Fruit fly (Drosophila melanogaster) whole organism, embryonic: ENCODE results near the gene simj.
A peak's percentile ranks its signal among the peaks of the same experiment; 100 is the strongest.

Experiments
- Atf-2 ChIP-seq: fragments of 200-800 bp; sonication (Bioruptor generic); optimal IDR thresholded peaks from 2 replicates; lab custom pipeline; 2016; ENCODE audit warnings: missing biosample characterization, missing genetic modification characterization
- BtbVII ChIP-seq: fragments of 200-800 bp; sonication (Bioruptor generic); optimal IDR thresholded peaks from 3 replicates; lab custom pipeline; 2017; ENCODE audit warnings: missing biosample characterization, mild to moderate bottlenecking, missing genetic modification characterization
- CG11247 ChIP-seq: fragments of 200-800 bp; sonication (Bioruptor generic); IDR thresholded peaks from 2 replicates; pipeline ENCODE4 v1.3.6; 2022; ENCODE audit warnings: missing biosample characterization, missing genetic modification characterization
- CG11695 ChIP-seq: fragments of 200-800 bp; sonication (Bioruptor generic); IDR thresholded peaks from 3 replicates; pipeline ENCODE4 v1.3.6; 2022; ENCODE audit warnings: missing biosample characterization, missing genetic modification characterization
- CG12071 ChIP-seq: fragments of 200-800 bp; sonication (Bioruptor generic); optimal IDR thresholded peaks from 3 replicates; lab custom pipeline; 2018; ENCODE audit warnings: missing biosample characterization, mild to moderate bottlenecking, missing genetic modification characterization
- CG12155 ChIP-seq: fragments of 200-800 bp; sonication (Bioruptor generic); optimal IDR thresholded peaks from 3 replicates; lab custom pipeline; 2016; ENCODE audit warnings: missing biosample characterization, missing genetic modification characterization
- CG12391 ChIP-seq: fragments of 200-800 bp; sonication (Bioruptor generic); optimal IDR thresholded peaks from 3 replicates; lab custom pipeline; 2018; ENCODE audit warnings: missing biosample characterization, mild to moderate bottlenecking, missing genetic modification characterization, moderate library complexity
- CG14860 ChIP-seq: fragments of 200-800 bp; sonication (Bioruptor generic); IDR thresholded peaks from 3 replicates; pipeline ENCODE4 v1.3.6; 2022; ENCODE audit warnings: missing biosample characterization, missing genetic modification characterization; ENCODE audit not compliant: partially characterized antibody
- CG17359 ChIP-seq: fragments of 200-800 bp; sonication (Bioruptor generic); optimal IDR thresholded peaks from 3 replicates; lab custom pipeline; 2018; ENCODE audit warnings: missing biosample characterization, mild to moderate bottlenecking, missing genetic modification characterization, moderate library complexity
- CG17829 ChIP-seq: fragments of 200-800 bp; optimal IDR thresholded peaks from 2 replicates; lab custom pipeline; 2019; ENCODE audit warnings: missing biosample characterization, mild to moderate bottlenecking, missing genetic modification characterization, moderate library complexity
- CG18476 ChIP-seq: fragments of 200-800 bp; sonication (Bioruptor generic); optimal IDR thresholded peaks from 2 replicates; lab custom pipeline; 2016; ENCODE audit warnings: missing biosample characterization, mild to moderate bottlenecking, missing genetic modification characterization
- CG32532 ChIP-seq: fragments of 200-800 bp; sonication (Bioruptor generic); IDR thresholded peaks from 2 replicates; pipeline ENCODE4 v1.3.6; 2022; ENCODE audit warnings: missing biosample characterization, missing genetic modification characterization
- CG6683 ChIP-seq: fragments of 200-800 bp; sonication (Bioruptor generic); optimal IDR thresholded peaks from 2 replicates; lab custom pipeline; 2017; ENCODE audit warnings: missing biosample characterization, mild to moderate bottlenecking, missing genetic modification characterization, missing genetic modification reagents
- CG6689 ChIP-seq: fragments of 200-800 bp; sonication (Bioruptor generic); IDR thresholded peaks from 2 replicates; pipeline ENCODE4 v1.3.6; 2022; ENCODE audit warnings: missing biosample characterization, missing genetic modification characterization
- CG6765 ChIP-seq: fragments of 200-800 bp; sonication (Bioruptor generic); optimal IDR thresholded peaks from 3 replicates; lab custom pipeline; 2017; ENCODE audit warnings: missing biosample characterization, mild to moderate bottlenecking, missing genetic modification characterization
- CG6791 ChIP-seq: fragments of 200-800 bp; sonication (Bioruptor generic); IDR thresholded peaks from 3 replicates; pipeline ENCODE4 v1.3.6; 2022; ENCODE audit warnings: missing biosample characterization, missing genetic modification characterization; ENCODE audit not compliant: partially characterized antibody
- CG7963 ChIP-seq: fragments of 200-800 bp; sonication (Bioruptor generic); IDR thresholded peaks from 3 replicates; pipeline ENCODE4 v1.3.6; 2022; ENCODE audit warnings: missing biosample characterization, missing genetic modification characterization; ENCODE audit not compliant: partially characterized antibody
- CTCF ChIP-seq: fragments of 200-800 bp; sonication (Bioruptor generic); optimal IDR thresholded peaks from 2 replicates; lab custom pipeline; 2017; ENCODE audit warnings: missing biosample characterization, mild to moderate bottlenecking, missing genetic modification characterization, moderate library complexity
- D19A ChIP-seq: fragments of 200-800 bp; optimal IDR thresholded peaks from 3 replicates; lab custom pipeline; 2019; ENCODE audit warnings: missing biosample characterization, mild to moderate bottlenecking, missing genetic modification characterization, moderate library complexity
- Dref ChIP-seq: fragments of 200-800 bp; sonication (Bioruptor generic); IDR thresholded peaks from 2 replicates; pipeline ENCODE4 v1.3.6; 2022; ENCODE audit warnings: missing biosample characterization, missing genetic modification characterization
- E2f1 ChIP-seq: fragments of 200-800 bp; sonication (Bioruptor generic); IDR thresholded peaks from 2 replicates; pipeline ENCODE4 v1.3.6; 2022; ENCODE audit warnings: missing biosample characterization, missing genetic modification characterization
- E2f2 ChIP-seq: fragments of 200-800 bp; sonication (Bioruptor generic); IDR thresholded peaks from 2 replicates; pipeline ENCODE4 v1.3.6; 2022; ENCODE audit warnings: missing biosample characterization, missing genetic modification characterization
- Ets97D ChIP-seq: fragments of 200-800 bp; sonication (Bioruptor generic); optimal IDR thresholded peaks from 3 replicates; lab custom pipeline; 2016; ENCODE audit warnings: missing biosample characterization, missing genetic modification characterization
- Hand ChIP-seq: fragments of 200-800 bp; sonication (Bioruptor generic); optimal IDR thresholded peaks from 2 replicates; lab custom pipeline; 2017; ENCODE audit warnings: mild to moderate bottlenecking, missing biosample characterization, missing genetic modification reagents, missing genetic modification characterization
- Hr39 ChIP-seq: fragments of >200 bp; optimal IDR thresholded peaks from 2 replicates; lab custom pipeline; 2017
- Lhr ChIP-seq: fragments of 200-800 bp; sonication (Bioruptor generic); optimal IDR thresholded peaks from 3 replicates; lab custom pipeline; 2017; ENCODE audit warnings: mild to moderate bottlenecking, missing biosample characterization, missing genetic modification reagents, missing genetic modification characterization
- Lim3 ChIP-seq: fragments of 200-800 bp; sonication (Bioruptor generic); IDR thresholded peaks from 2 replicates; pipeline ENCODE4 v1.3.6; 2022; ENCODE audit warnings: missing biosample characterization, missing genetic modification characterization
- NC2α ChIP-seq: fragments of 200-800 bp; sonication (Bioruptor generic); optimal IDR thresholded peaks from 2 replicates; lab custom pipeline; 2016; ENCODE audit warnings: missing biosample characterization, missing genetic modification characterization
- Ravus ChIP-seq: fragments of 200-800 bp; sonication (Bioruptor generic); IDR thresholded peaks from 2 replicates; pipeline ENCODE4 v1.3.6; 2022; ENCODE audit warnings: missing biosample characterization, missing genetic modification characterization
- Sox100B ChIP-seq: fragments of 200-800 bp; sonication (Bioruptor generic); optimal IDR thresholded peaks from 3 replicates; lab custom pipeline; 2018; ENCODE audit warnings: missing biosample characterization, mild to moderate bottlenecking, missing genetic modification characterization
- Tbp ChIP-seq: fragments of >200 bp; optimal IDR thresholded peaks from 2 replicates; lab custom pipeline; 2018; ENCODE audit warnings: missing biosample characterization, missing genetic modification characterization
- Xbp1 ChIP-seq: fragments of 200-800 bp; sonication (Bioruptor generic); optimal IDR thresholded peaks from 3 replicates; lab custom pipeline; 2016; ENCODE audit warnings: missing biosample characterization, mild to moderate bottlenecking, missing genetic modification characterization
- aop ChIP-seq: fragments of 200-800 bp; sonication (Bioruptor generic); IDR thresholded peaks from 2 replicates; pipeline ENCODE4 v1.3.6; 2022; ENCODE audit warnings: missing biosample characterization, missing genetic modification characterization
- bcd ChIP-seq: fragments of 200-800 bp; sonication (Bioruptor generic); optimal IDR thresholded peaks from 2 replicates; lab custom pipeline; 2017; ENCODE audit warnings: missing biosample characterization, mild to moderate bottlenecking, missing genetic modification characterization
- br ChIP-seq: fragments of >200 bp; optimal IDR thresholded peaks from 2 replicates; lab custom pipeline; 2017
- chinmo ChIP-seq: fragments of 200-800 bp; sonication (Bioruptor generic); IDR thresholded peaks from 4 replicates; pipeline ENCODE4 v1.3.6; 2022; ENCODE audit warnings: missing biosample characterization, missing genetic modification characterization; ENCODE audit not compliant: partially characterized antibody
- dysf ChIP-seq: fragments of 200-800 bp; sonication (Bioruptor generic); IDR thresholded peaks from 3 replicates; pipeline ENCODE4 v1.3.6; 2022; ENCODE audit warnings: missing biosample characterization, missing genetic modification characterization
- ewg ChIP-seq: fragments of 200-800 bp; sonication (Bioruptor generic); optimal IDR thresholded peaks from 3 replicates; lab custom pipeline; 2017; ENCODE audit warnings: mild to moderate bottlenecking, missing biosample characterization, missing genetic modification reagents, missing genetic modification characterization
- fd64A ChIP-seq: fragments of 200-800 bp; sonication (Bioruptor generic); optimal IDR thresholded peaks from 3 replicates; lab custom pipeline; 2018; ENCODE audit warnings: missing biosample characterization, mild to moderate bottlenecking, missing genetic modification characterization
- gcm ChIP-seq: fragments of 200-800 bp; sonication (Bioruptor generic); optimal IDR thresholded peaks from 2 replicates; lab custom pipeline; 2019; ENCODE audit warnings: missing biosample characterization, mild to moderate bottlenecking, missing genetic modification characterization, moderate library complexity
- gem ChIP-seq: fragments of 200-800 bp; sonication (Bioruptor generic); optimal IDR thresholded peaks from 2 replicates; lab custom pipeline; 2019; ENCODE audit warnings: missing biosample characterization, mild to moderate bottlenecking, missing genetic modification characterization, moderate library complexity
- hb ChIP-seq: fragments of 200-800 bp; sonication (Bioruptor generic); IDR thresholded peaks from 3 replicates; pipeline ENCODE4 v1.3.6; 2022; ENCODE audit warnings: missing biosample characterization, missing genetic modification characterization; ENCODE audit not compliant: partially characterized antibody
- luna ChIP-seq: fragments of 200-800 bp; sonication (Bioruptor generic); optimal IDR thresholded peaks from 2 replicates; lab custom pipeline; 2016; ENCODE audit warnings: missing biosample characterization, missing genetic modification characterization
- mld ChIP-seq: fragments of 200-800 bp; sonication (Bioruptor generic); IDR thresholded peaks from 3 replicates; pipeline ENCODE4 v1.3.6; 2022; ENCODE audit warnings: missing biosample characterization, missing genetic modification characterization; ENCODE audit not compliant: partially characterized antibody
- nau ChIP-seq: fragments of 200-800 bp; sonication (Bioruptor generic); optimal IDR thresholded peaks from 3 replicates; lab custom pipeline; 2017; ENCODE audit warnings: missing biosample characterization, mild to moderate bottlenecking, missing genetic modification characterization, missing genetic modification reagents
- pho ChIP-seq: fragments of 200-800 bp; sonication (Bioruptor generic); optimal IDR thresholded peaks from 2 replicates; lab custom pipeline; 2016; ENCODE audit warnings: missing biosample characterization, missing genetic modification characterization
- slbo ChIP-seq: fragments of 200-800 bp; sonication (Bioruptor generic); IDR thresholded peaks from 2 replicates; pipeline ENCODE4 v1.3.6; 2022; ENCODE audit warnings: missing biosample characterization, missing genetic modification characterization
- tgo ChIP-seq: fragments of 200-800 bp; sonication (Bioruptor generic); IDR thresholded peaks from 3 replicates; pipeline ENCODE4 v1.3.6; 2022; ENCODE audit warnings: missing biosample characterization, missing genetic modification characterization
- trh ChIP-seq: fragments of 200-800 bp; sonication (Bioruptor generic); optimal IDR thresholded peaks from 2 replicates; lab custom pipeline; 2016; ENCODE audit warnings: missing biosample characterization, missing genetic modification characterization
- tup ChIP-seq: fragments of 200-800 bp; sonication (Bioruptor generic); optimal IDR thresholded peaks from 2 replicates; lab custom pipeline; 2016; ENCODE audit warnings: missing biosample characterization, mild to moderate bottlenecking, missing genetic modification characterization, moderate library complexity
- tx ChIP-seq: fragments of 200-800 bp; sonication (Bioruptor generic); optimal IDR thresholded peaks from 2 replicates; lab custom pipeline; 2016; ENCODE audit warnings: missing biosample characterization, missing genetic modification characterization
- unc-4 ChIP-seq: fragments of 200-800 bp; sonication (Bioruptor generic); IDR thresholded peaks from 2 replicates; pipeline ENCODE4 v1.3.6; 2022; ENCODE audit warnings: missing biosample characterization, missing genetic modification characterization; ENCODE audit not compliant: partially characterized antibody
- yki ChIP-seq: fragments of >200 bp; optimal IDR thresholded peaks from 3 replicates; lab custom pipeline; 2018

Gene simj

dm6 chr3L:10630885-10631359, 33.6 kb upstream of the simj start, which contains the start of the genes CG42535, CG34001 and hay (continued):
- no peak for TF ChIP-seq BtbVII (GFP tag; lab: Kevin White, UChicago)
- no peak for TF ChIP-seq fd64A (GFP tag; lab: Kevin White, UChicago)
- no peak for TF ChIP-seq D19A (tag; lab: Kevin White, UChicago)
- TF ChIP-seq CG17829 (tag; lab: Kevin White, UChicago) = peak; percentile 36
- TF ChIP-seq Ravus (GFP tag; lab: Robert Waterston, UW) = no peak
- TF ChIP-seq Xbp1 = no peak
- TF ChIP-seq CG17359 (tag; lab: Kevin White, UChicago) = no peak
- TF ChIP-seq Tbp (GFP tag; lab: Kevin White, UChicago) = no peak
- no peak for TF ChIP-seq dysf (GFP tag; lab: Robert Waterston, UW)
- no peak for TF ChIP-seq CG11695 (GFP tag; lab: Robert Waterston, UW)
- no peak for TF ChIP-seq Hr39
- no peak for TF ChIP-seq br (lab: Kevin White, UChicago)
- no peak for TF ChIP-seq NC2α (GFP tag; lab: Kevin White, UChicago)
- no peak for TF ChIP-seq nau (GFP tag; lab: Kevin White, UChicago)
- no peak for TF ChIP-seq tx
- TF ChIP-seq unc-4 (GFP tag; lab: Robert Waterston, UW) = no peak
- no peak for TF ChIP-seq gcm
- TF ChIP-seq tgo = no peak
- TF ChIP-seq CG6791 (GFP tag; lab: Robert Waterston, UW) = 0 out of 3 replicates have a peak, but pooled peaks have one; percentile 20
- TF ChIP-seq CG12391 (tag; lab: Kevin White, UChicago) = peak; percentile 7
- no peak for TF ChIP-seq CG18476 (GFP tag; lab: Kevin White, UChicago)
- no peak for TF ChIP-seq CG14860 (GFP tag; lab: Robert Waterston, UW)
- TF ChIP-seq Hand = no peak
- TF ChIP-seq Sox100B (GFP tag; lab: Kevin White, UChicago) = no peak
- no peak for TF ChIP-seq CG32532 (GFP tag; lab: Robert Waterston, UW)
- no peak for TF ChIP-seq E2f1 (GFP tag; lab: Robert Waterston, UW)
- TF ChIP-seq luna (GFP tag; lab: Kevin White, UChicago) = no peak
- TF ChIP-seq bcd = no peak
- TF ChIP-seq E2f2 (GFP tag; lab: Robert Waterston, UW) = peak; percentile 86
- TF ChIP-seq trh (GFP tag; lab: Kevin White, UChicago) = no peak
- TF ChIP-seq aop = no peak
- TF ChIP-seq gem = no peak
- no peak for TF ChIP-seq chinmo (GFP tag; lab: Robert Waterston, UW)
- TF ChIP-seq tup = no peak
- no peak for TF ChIP-seq mld (GFP tag; lab: Robert Waterston, UW)
- no peak for TF ChIP-seq yki (lab: Kevin White, UChicago)
- TF ChIP-seq Dref (GFP tag; lab: Robert Waterston, UW) = peak; percentile 77
- TF ChIP-seq ewg (GFP tag; lab: Kevin White, UChicago) = no peak
- no peak for TF ChIP-seq CG7963 (GFP tag; lab: Robert Waterston, UW)
- TF ChIP-seq hb (GFP tag; lab: Robert Waterston, UW) = no peak
- TF ChIP-seq CG6765 = no peak
- TF ChIP-seq slbo (GFP tag; lab: Robert Waterston, UW) = no peak
- no peak for TF ChIP-seq CG6689 (GFP tag; lab: Robert Waterston, UW)
- peak; percentile 54 for TF ChIP-seq Ets97D (GFP tag; lab: Kevin White, UChicago)
- TF ChIP-seq CG12155 (GFP tag; lab: Kevin White, UChicago) = no peak
- no peak for TF ChIP-seq CG12071 (GFP tag; lab: Kevin White, UChicago)
- TF ChIP-seq Lim3 (GFP tag; lab: Robert Waterston, UW) = no peak
- no peak for TF ChIP-seq Atf-2 (GFP tag; lab: Kevin White, UChicago)
- no peak for TF ChIP-seq CTCF
- TF ChIP-seq CG11247 (GFP tag; lab: Robert Waterston, UW) = no peak
- peak; percentile 26 for TF ChIP-seq Lhr (GFP tag; lab: Kevin White, UChicago)
- no peak for TF ChIP-seq CG6683 (GFP tag; lab: Kevin White, UChicago)
- TF ChIP-seq pho (GFP tag; lab: Kevin White, UChicago) = peak; percentile 11
